Worm (Caenorhabditis elegans) whole organism, L4 larva: ENCODE measurements around the gene glt-5.

Source experiments
- daf-12 ChIP-seq: fragments of 150-350 bp; optimal IDR thresholded peaks from 2 replicates; lab custom pipeline; 2014; ENCODE audit warnings: missing biosample characterization, missing genetic modification reagents, missing genetic modification characterization
- gei-8 ChIP-seq: fragments of 200-800 bp; sonication (Bioruptor generic); optimal IDR thresholded peaks from 2 replicates; lab custom pipeline; 2018; ENCODE audit warnings: mild to moderate bottlenecking, missing genetic modification characterization, missing compliant biosample characterization
- nhr-25 ChIP-seq: sonication (generic microtip); optimal IDR thresholded peaks from 2 replicates; lab custom pipeline; 2017; ENCODE audit warnings: missing genetic modification characterization, mild to moderate bottlenecking, missing compliant biosample characterization, antibody characterized with exemption, moderate library complexity, borderline replicate concordance; ENCODE audit not compliant: insufficient read depth

DNA sequence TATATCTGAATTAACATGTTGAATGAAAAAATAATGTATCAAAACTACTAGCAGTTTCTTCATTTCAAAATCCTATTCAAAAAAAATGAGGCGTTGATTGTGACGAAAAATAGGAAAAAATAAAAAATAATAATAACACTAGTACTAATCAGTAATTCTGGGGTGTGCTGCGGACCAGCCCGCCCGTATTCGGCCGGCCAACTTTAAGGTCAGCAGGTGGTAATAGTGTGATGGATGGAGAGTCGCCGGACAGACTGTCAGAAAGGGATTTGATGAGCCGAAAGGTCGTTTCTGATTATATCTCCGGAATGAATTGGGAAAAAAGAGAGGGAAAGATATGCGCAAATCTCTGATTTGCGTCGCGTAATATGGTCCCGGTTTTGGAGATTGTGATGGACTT, 15.8 kb upstream of the glt-5 start, which contains the start of gene cutl-2:
- TF ChIP-seq nhr-25 (tag; lab: Kevin White, UChicago): no peak
- TF ChIP-seq daf-12 (tag; lab: Kevin White, UChicago): no peak
- no peak for TF ChIP-seq gei-8
